Fruit fly (Drosophila melanogaster) whole organism, prepupa: ENCODE results near the gene Dph2.

Experiments
- Blimp-1 ChIP-seq: fragments of 200-800 bp; sonication (Bioruptor generic); optimal IDR thresholded peaks from 3 replicates; lab custom pipeline; 2017; ENCODE audit warnings: missing biosample characterization, missing genetic modification characterization, mild to moderate bottlenecking, moderate library complexity, missing genetic modification reagents
- CG10669 ChIP-seq: fragments of 200-800 bp; sonication (Bioruptor generic); optimal IDR thresholded peaks from 3 replicates; lab custom pipeline; 2018; ENCODE audit warnings: missing biosample characterization, mild to moderate bottlenecking, missing genetic modification characterization, moderate library complexity
- CG11294 ChIP-seq: fragments of 200-800 bp; sonication (Bioruptor generic); IDR thresholded peaks from 2 replicates; pipeline ENCODE4 v1.3.6; 2022; ENCODE audit warnings: missing biosample characterization, missing genetic modification characterization
- CG11902 ChIP-seq: fragments of 200-800 bp; sonication (Bioruptor generic); optimal IDR thresholded peaks from 3 replicates; lab custom pipeline; 2016; ENCODE audit warnings: missing biosample characterization, missing genetic modification characterization
- CG15336 ChIP-seq: fragments of 200-800 bp; sonication (Bioruptor generic); IDR thresholded peaks from 2 replicates; pipeline ENCODE4 v1.3.6; 2022; ENCODE audit warnings: missing biosample characterization, missing genetic modification characterization
- CG16779 ChIP-seq: fragments of 200-800 bp; sonication (Bioruptor generic); optimal IDR thresholded peaks from 3 replicates; lab custom pipeline; 2017; ENCODE audit warnings: missing biosample characterization, mild to moderate bottlenecking, missing genetic modification characterization
- CG3032 ChIP-seq: fragments of 200-800 bp; optimal IDR thresholded peaks from 2 replicates; lab custom pipeline; 2019; ENCODE audit warnings: missing biosample characterization, mild to moderate bottlenecking, missing genetic modification characterization, moderate library complexity
- CG31627 ChIP-seq: fragments of 200-800 bp; sonication (Bioruptor generic); optimal IDR thresholded peaks from 3 replicates; lab custom pipeline; 2016; ENCODE audit warnings: missing biosample characterization, missing genetic modification characterization
- CG32006 ChIP-seq: fragments of 200-800 bp; sonication (Bioruptor generic); optimal IDR thresholded peaks from 3 replicates; lab custom pipeline; 2017; ENCODE audit warnings: missing biosample characterization, mild to moderate bottlenecking, missing genetic modification characterization
- CG34406 ChIP-seq: fragments of 200-800 bp; sonication (Bioruptor generic); optimal IDR thresholded peaks from 3 replicates; lab custom pipeline; 2016; ENCODE audit warnings: missing biosample characterization, missing genetic modification characterization
- CG3919 ChIP-seq: fragments of 200-800 bp; sonication (Bioruptor generic); optimal IDR thresholded peaks from 3 replicates; lab custom pipeline; 2016; ENCODE audit warnings: missing biosample characterization, missing genetic modification characterization
- CG6163 ChIP-seq: fragments of 200-800 bp; sonication (Bioruptor generic); IDR thresholded peaks from 3 replicates; pipeline ENCODE4 v1.3.6; 2022; ENCODE audit warnings: missing biosample characterization, missing genetic modification characterization
- CG6276 ChIP-seq: fragments of 200-800 bp; sonication (Bioruptor generic); optimal IDR thresholded peaks from 2 replicates; lab custom pipeline; 2017; ENCODE audit warnings: missing biosample characterization, mild to moderate bottlenecking, missing genetic modification characterization
- CG6792 ChIP-seq: fragments of 200-800 bp; sonication (Bioruptor generic); optimal IDR thresholded peaks from 3 replicates; lab custom pipeline; 2016; ENCODE audit warnings: missing biosample characterization, missing genetic modification characterization
- CG6808 ChIP-seq: fragments of 200-800 bp; sonication (Bioruptor generic); optimal IDR thresholded peaks from 3 replicates; lab custom pipeline; 2017; ENCODE audit warnings: missing biosample characterization, missing genetic modification characterization, mild to moderate bottlenecking, moderate library complexity, missing genetic modification reagents
- CG6854 ChIP-seq: fragments of 200-800 bp; sonication (Bioruptor generic); optimal IDR thresholded peaks from 2 replicates; lab custom pipeline; 2017; ENCODE audit warnings: missing biosample characterization, mild to moderate bottlenecking, missing genetic modification characterization
- CG7368 ChIP-seq: fragments of 200-800 bp; sonication (Bioruptor generic); optimal IDR thresholded peaks from 3 replicates; lab custom pipeline; 2016; ENCODE audit warnings: missing biosample characterization, missing genetic modification characterization
- CG8119 ChIP-seq: fragments of 200-800 bp; sonication (Bioruptor generic); IDR thresholded peaks from 3 replicates; pipeline ENCODE4 v1.3.6; 2022; ENCODE audit warnings: missing biosample characterization, missing genetic modification characterization
- CG8319 ChIP-seq: fragments of 200-800 bp; sonication (Bioruptor generic); optimal IDR thresholded peaks from 3 replicates; lab custom pipeline; 2016; ENCODE audit warnings: missing biosample characterization, missing genetic modification characterization
- CG9139 ChIP-seq: fragments of 200-800 bp; sonication (Bioruptor generic); optimal IDR thresholded peaks from 3 replicates; lab custom pipeline; 2017; ENCODE audit warnings: missing biosample characterization, mild to moderate bottlenecking, missing genetic modification characterization
- Eip75B ChIP-seq: fragments of 200-800 bp; sonication (Bioruptor generic); optimal IDR thresholded peaks from 3 replicates; lab custom pipeline; 2016; ENCODE audit warnings: missing biosample characterization, missing genetic modification characterization
- Eip78C ChIP-seq: fragments of 200-800 bp; sonication (Bioruptor generic); peaks from one replicate; lab custom pipeline; 2016; ENCODE audit warnings: missing biosample characterization, missing genetic modification characterization
- Eip93F ChIP-seq: fragments of 200-800 bp; sonication (Bioruptor generic); optimal IDR thresholded peaks from 2 replicates; lab custom pipeline; 2016; ENCODE audit warnings: missing biosample characterization, mild to moderate bottlenecking, missing genetic modification characterization
- Ets21C ChIP-seq: fragments of 200-800 bp; sonication (Bioruptor generic); optimal IDR thresholded peaks from 3 replicates; lab custom pipeline; 2016; ENCODE audit warnings: missing biosample characterization, missing genetic modification characterization
- Ets96B ChIP-seq: fragments of 200-800 bp; optimal IDR thresholded peaks from 2 replicates; lab custom pipeline; 2019; ENCODE audit warnings: missing biosample characterization, mild to moderate bottlenecking, missing genetic modification characterization, moderate library complexity
- Hr38 ChIP-seq: sonication (Bioruptor generic); optimal IDR thresholded peaks from 2 replicates; lab custom pipeline; 2016; ENCODE audit warnings: missing biosample characterization, missing genetic modification characterization
- Hr39 ChIP-seq: fragments of 200-800 bp; sonication (Bioruptor generic); optimal IDR thresholded peaks from 2 replicates; lab custom pipeline; 2016; ENCODE audit warnings: missing biosample characterization, missing genetic modification characterization
- Lpt ChIP-seq: fragments of 200-800 bp; sonication (Bioruptor generic); optimal IDR thresholded peaks from 3 replicates; lab custom pipeline; 2016; ENCODE audit warnings: missing biosample characterization, missing genetic modification characterization
- Met ChIP-seq: fragments of 200-800 bp; sonication (Bioruptor generic); optimal IDR thresholded peaks from 3 replicates; lab custom pipeline; 2016; ENCODE audit warnings: missing biosample characterization, missing genetic modification characterization
- OdsH ChIP-seq: fragments of 200-800 bp; sonication (Bioruptor generic); optimal IDR thresholded peaks from 3 replicates; lab custom pipeline; 2016; ENCODE audit warnings: missing biosample characterization, missing genetic modification characterization
- Smox ChIP-seq: fragments of 200-800 bp; sonication (Bioruptor generic); optimal IDR thresholded peaks from 3 replicates; lab custom pipeline; 2016; ENCODE audit warnings: missing biosample characterization, missing genetic modification characterization
- Sox102F ChIP-seq: fragments of 200-800 bp; sonication (Bioruptor generic); optimal IDR thresholded peaks from 2 replicates; lab custom pipeline; 2016; ENCODE audit warnings: missing biosample characterization, mild to moderate bottlenecking, missing genetic modification characterization
- Sox14 ChIP-seq: fragments of 200-800 bp; sonication (Bioruptor generic); optimal IDR thresholded peaks from 3 replicates; lab custom pipeline; 2016; ENCODE audit warnings: missing biosample characterization, missing genetic modification characterization
- Sox15 ChIP-seq: fragments of 200-800 bp; sonication (Bioruptor generic); optimal IDR thresholded peaks from 3 replicates; lab custom pipeline; 2016; ENCODE audit warnings: missing biosample characterization, missing genetic modification characterization
- acj6 ChIP-seq: fragments of 200-800 bp; sonication (Bioruptor generic); optimal IDR thresholded peaks from 3 replicates; lab custom pipeline; 2016; ENCODE audit warnings: missing biosample characterization, missing genetic modification characterization
- dac ChIP-seq: fragments of 200-800 bp; sonication (Bioruptor generic); optimal IDR thresholded peaks from 2 replicates; lab custom pipeline; 2017; ENCODE audit warnings: missing biosample characterization, mild to moderate bottlenecking, missing genetic modification characterization
- dsx ChIP-seq: fragments of 200-800 bp; optimal IDR thresholded peaks from 3 replicates; lab custom pipeline; 2019; ENCODE audit warnings: missing biosample characterization, mild to moderate bottlenecking, missing genetic modification characterization, moderate library complexity; ENCODE audit not compliant: poor library complexity, severe bottlenecking
- eg ChIP-seq: fragments of 200-800 bp; sonication (Bioruptor generic); IDR thresholded peaks from 3 replicates; pipeline ENCODE4 v1.3.6; 2022; ENCODE audit warnings: missing biosample characterization, missing genetic modification characterization
- esn ChIP-seq: fragments of 200-800 bp; sonication (Bioruptor generic); optimal IDR thresholded peaks from 2 replicates; lab custom pipeline; 2016; ENCODE audit warnings: missing biosample characterization, mild to moderate bottlenecking, missing genetic modification characterization, moderate library complexity
- fd59A ChIP-seq: fragments of 200-800 bp; sonication (Bioruptor generic); optimal IDR thresholded peaks from 2 replicates; lab custom pipeline; 2017; ENCODE audit warnings: missing biosample characterization, mild to moderate bottlenecking, missing genetic modification characterization, missing genetic modification reagents
- fkh ChIP-seq: fragments of 200-800 bp; sonication (Bioruptor generic); optimal IDR thresholded peaks from 3 replicates; lab custom pipeline; 2017; ENCODE audit warnings: missing biosample characterization, mild to moderate bottlenecking, missing genetic modification characterization, moderate library complexity
- lz ChIP-seq: fragments of 200-800 bp; sonication (Bioruptor generic); optimal IDR thresholded peaks from 3 replicates; lab custom pipeline; 2016; ENCODE audit warnings: missing biosample characterization, missing genetic modification characterization
- net ChIP-seq: fragments of 200-800 bp; sonication (Bioruptor generic); optimal IDR thresholded peaks from 3 replicates; lab custom pipeline; 2016; ENCODE audit warnings: missing biosample characterization, missing genetic modification characterization
- pdm3 ChIP-seq: fragments of 200-800 bp; sonication (Bioruptor generic); optimal IDR thresholded peaks from 3 replicates; lab custom pipeline; 2016; ENCODE audit warnings: missing biosample characterization, missing genetic modification characterization
- salr ChIP-seq, 2 experiments: fragments of 200-800 bp; sonication (Bioruptor generic); optimal IDR thresholded peaks; 3 replicates each; lab custom pipeline; 2016 to 2018; ENCODE audit warnings: missing biosample characterization in 2 of 2, missing genetic modification characterization in 2 of 2, mild to moderate bottlenecking in 1 of 2
- spab ChIP-seq: fragments of 200-800 bp; sonication (Bioruptor generic); optimal IDR thresholded peaks from 2 replicates; lab custom pipeline; 2017; ENCODE audit warnings: missing biosample characterization, mild to moderate bottlenecking, missing genetic modification characterization, missing genetic modification reagents
- ss ChIP-seq, 2 experiments: fragments of 200-800 bp; sonication (Bioruptor generic); optimal IDR thresholded peaks; 2 replicates in 1 of 2; 3 replicates in 1 of 2; lab custom pipeline; 2017 to 2018; ENCODE audit warnings: mild to moderate bottlenecking in 2 of 2, missing biosample characterization in 2 of 2, missing genetic modification characterization in 2 of 2, moderate library complexity in 1 of 2
- topi ChIP-seq: fragments of 200-800 bp; sonication (Bioruptor generic); optimal IDR thresholded peaks from 3 replicates; lab custom pipeline; 2016; ENCODE audit warnings: missing biosample characterization, missing genetic modification characterization
- vri ChIP-seq: fragments of 200-800 bp; sonication (Bioruptor generic); optimal IDR thresholded peaks from 3 replicates; lab custom pipeline; 2016; ENCODE audit warnings: missing biosample characterization, mild to moderate bottlenecking, missing genetic modification characterization

The Dph2 gene

DNA sequence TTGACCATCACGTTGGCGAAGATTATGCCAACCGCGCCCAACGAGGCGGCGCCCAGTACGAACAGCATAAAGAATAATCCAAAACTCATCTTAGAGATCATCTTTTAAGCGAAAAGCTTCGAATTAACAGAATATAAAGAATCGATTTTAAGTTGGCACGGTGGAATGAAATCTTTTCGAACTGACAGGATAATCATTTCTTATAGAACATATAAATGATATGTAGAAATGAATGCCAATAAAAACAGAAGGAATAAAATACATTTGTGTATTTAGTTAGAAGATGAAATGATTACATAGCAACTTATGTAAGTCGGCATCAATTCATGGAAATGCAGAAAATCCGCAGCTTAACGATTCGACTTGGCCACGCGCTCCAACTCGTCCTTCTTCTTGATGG lies 6.4 kb upstream of the Dph2 start, which contains the start of gene VhaPPA1-2:
TSS of gene VhaPPA1-2 (minus strand) at position 101 of the 400 bp plus-strand sequence.
- no peak for TF ChIP-seq spab (GFP tag; lab: Kevin White, UChicago)
- TF ChIP-seq Sox15, result no peak
- TF ChIP-seq CG8319, result no peak
- no peak for TF ChIP-seq CG16779 (tag; lab: Kevin White, UChicago)
- TF ChIP-seq CG8119 (GFP tag; lab: Robert Waterston, UW), result no peak
- no peak for TF ChIP-seq acj6 (GFP tag; lab: Kevin White, UChicago)
- no peak for TF ChIP-seq ss (GFP tag; optimal IDR thresholded peaks at IDR 0.05; lab: Kevin White, UChicago)

DNA sequence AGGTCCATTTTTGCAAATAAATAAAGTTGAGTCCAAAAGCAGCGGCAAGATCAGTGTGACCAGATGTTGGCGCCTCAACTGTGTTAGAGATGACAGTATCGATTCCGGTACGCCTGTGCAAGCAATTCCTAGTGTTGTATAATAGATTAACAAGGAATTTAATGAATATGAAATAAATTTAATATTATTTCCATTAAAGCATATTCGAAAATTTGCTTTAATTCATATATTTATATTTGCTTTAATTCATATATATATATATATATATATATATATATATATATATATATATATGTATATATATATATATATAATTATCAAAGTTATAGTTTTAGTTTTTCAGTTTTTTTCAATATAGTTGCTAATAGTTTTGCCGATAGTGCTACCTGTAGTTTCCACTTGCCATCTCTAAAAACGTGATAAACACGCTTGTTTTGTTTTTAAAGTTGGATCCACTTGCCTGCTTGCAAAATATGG lies 4.6 kb upstream of the Dph2 start, which contains the start of the genes Nup93-2 and CG3817:
TSS of gene Nup93-2 (minus strand) at position 93 of the 477 bp plus-strand sequence.
TSS of gene CG3817 (plus strand) at position 460 of the 477 bp plus-strand sequence.
- TF ChIP-seq Lpt (no peak), lz (peak; percentile 72), Eip78C (GFP tag; lab: Kevin White, UChicago) (peak; percentile 92), CG15336 (GFP tag; lab: Robert Waterston, UW) (peak; percentile 26; the same call in 1 of the 2 replicates), CG32006 (peak; percentile 59), Eip93F (no peak), dsx (GFP tag; lab: Kevin White, UChicago) (peak; percentile 64), spab (GFP tag; lab: Kevin White, UChicago) (no peak), Hr38 (GFP tag; lab: Kevin White, UChicago) (no peak), salr (GFP tag; optimal IDR thresholded peaks at IDR 0.05; lab: Kevin White, UChicago) (no peak), CG6808 (GFP tag; lab: Kevin White, UChicago) (no peak), topi (GFP tag; lab: Kevin White, UChicago) (peak; percentile 58), CG6163 (peak; percentile 68; the same call in 2 of the 3 replicates), Ets96B (peak; percentile 69), Smox (no peak), vri (GFP tag; lab: Kevin White, UChicago) (no peak), fd59A (no peak), pdm3 (GFP tag; lab: Kevin White, UChicago) (no peak), Sox14 (GFP tag; lab: Kevin White, UChicago) (peak; percentile 23), net (GFP tag; lab: Kevin White, UChicago) (no peak), CG11294 (GFP tag; lab: Robert Waterston, UW) (0 out of 2 replicates have a peak, but pooled peaks have one; percentile 33), acj6 (GFP tag; lab: Kevin White, UChicago) (peak; percentile 40), eg (GFP tag; lab: Robert Waterston, UW) (peak; percentile 67; the same call in 1 of the 3 replicates), Sox102F (GFP tag; lab: Kevin White, UChicago) (no peak), Met (GFP tag; lab: Kevin White, UChicago) (no peak), CG6276 (no peak), Blimp-1 (GFP tag; lab: Kevin White, UChicago) (no peak), dac (GFP tag; lab: Kevin White, UChicago) (no peak), CG6792 (GFP tag; lab: Kevin White, UChicago) (peak; percentile 65), CG31627 (GFP tag; lab: Kevin White, UChicago) (peak; percentile 37), Eip75B (GFP tag; lab: Kevin White, UChicago) (peak; percentile 45), CG11902 (GFP tag; lab: Kevin White, UChicago) (peak; percentile 46), Sox15 (peak; percentile 48), CG9139 (GFP tag; lab: Kevin White, UChicago) (no peak), Ets21C (peak; percentile 29), CG7368 (GFP tag; lab: Kevin White, UChicago) (peak; percentile 18), CG6854 (GFP tag; lab: Kevin White, UChicago) (no peak), CG10669 (GFP tag; lab: Kevin White, UChicago) (no peak), CG3032 (peak; percentile 78), CG3919 (GFP tag; lab: Kevin White, UChicago) (peak; percentile 49), fkh (no peak), esn (GFP tag; lab: Kevin White, UChicago) (peak; percentile 70), CG34406 (GFP tag; lab: Kevin White, UChicago) (peak; percentile 61), Hr39 (GFP tag; lab: Kevin White, UChicago) (peak; percentile 52), OdsH (GFP tag; lab: Kevin White, UChicago) (no peak)
